Fruit fly (Drosophila melanogaster) whole organism, embryonic: ENCODE results near the gene wge.

ENCODE experiments used
- Atf3 ChIP-seq: fragments of 200-800 bp; sonication (Bioruptor generic); optimal IDR thresholded peaks from 3 replicates; lab custom pipeline; 2016; ENCODE audit warnings: missing biosample characterization, missing genetic modification characterization
- Awh ChIP-seq: fragments of 200-800 bp; sonication (Bioruptor generic); IDR thresholded peaks from 2 replicates; pipeline ENCODE4, ENCODE4 v1.3.6; 2022; ENCODE audit warnings: missing biosample characterization, missing genetic modification characterization
- CG10366 ChIP-seq: fragments of 200-800 bp; sonication (Bioruptor generic); IDR thresholded peaks from 2 replicates; pipeline ENCODE4 v1.3.6; 2022; ENCODE audit warnings: missing biosample characterization, missing genetic modification characterization
- CG12391 ChIP-seq: fragments of 200-800 bp; sonication (Bioruptor generic); optimal IDR thresholded peaks from 3 replicates; lab custom pipeline; 2018; ENCODE audit warnings: missing biosample characterization, mild to moderate bottlenecking, missing genetic modification characterization, moderate library complexity
- CG13287 ChIP-seq: fragments of 200-800 bp; sonication (Bioruptor generic); IDR thresholded peaks from 2 replicates; pipeline ENCODE4 v1.3.6; 2022; ENCODE audit warnings: missing biosample characterization, missing genetic modification characterization; ENCODE audit not compliant: partially characterized antibody
- CG2116 ChIP-seq: fragments of 200-800 bp; sonication (Bioruptor generic); optimal IDR thresholded peaks from 3 replicates; lab custom pipeline; 2018; ENCODE audit warnings: missing biosample characterization, mild to moderate bottlenecking, missing genetic modification characterization
- CG2129 ChIP-seq: fragments of 200-800 bp; sonication (Bioruptor generic); IDR thresholded peaks from 2 replicates; pipeline ENCODE4 v1.3.6; 2022; ENCODE audit warnings: missing biosample characterization, missing genetic modification characterization; ENCODE audit not compliant: partially characterized antibody
- CG2678 ChIP-seq: fragments of 200-800 bp; sonication (Bioruptor generic); optimal IDR thresholded peaks from 3 replicates; lab custom pipeline; 2019; ENCODE audit warnings: missing biosample characterization, mild to moderate bottlenecking, missing genetic modification characterization, moderate library complexity
- CG4617 ChIP-seq: fragments of 200-800 bp; sonication (Bioruptor generic); optimal IDR thresholded peaks from 3 replicates; lab custom pipeline; 2016; ENCODE audit warnings: missing biosample characterization, missing genetic modification characterization, borderline replicate concordance
- CG6175 ChIP-seq: fragments of 200-800 bp; sonication (Bioruptor generic); IDR thresholded peaks from 3 replicates; pipeline ENCODE4 v1.3.6; 2022; ENCODE audit warnings: missing biosample characterization, missing genetic modification characterization
- CG7372 ChIP-seq: fragments of 200-800 bp; sonication (Bioruptor generic); IDR thresholded peaks from 2 replicates; pipeline ENCODE4 v1.3.6; 2022; ENCODE audit warnings: missing biosample characterization, missing genetic modification characterization
- CG7745 ChIP-seq: fragments of 200-800 bp; sonication (Bioruptor generic); optimal IDR thresholded peaks from 2 replicates; lab custom pipeline; 2018; ENCODE audit warnings: missing biosample characterization, mild to moderate bottlenecking, missing genetic modification characterization, moderate library complexity
- CG7963 ChIP-seq: fragments of 200-800 bp; sonication (Bioruptor generic); IDR thresholded peaks from 3 replicates; pipeline ENCODE4 v1.3.6; 2022; ENCODE audit warnings: missing biosample characterization, missing genetic modification characterization; ENCODE audit not compliant: partially characterized antibody
- CG8388 ChIP-seq: fragments of 200-800 bp; sonication (Bioruptor generic); optimal IDR thresholded peaks from 2 replicates; lab custom pipeline; 2019; ENCODE audit warnings: missing biosample characterization, mild to moderate bottlenecking, missing genetic modification characterization, moderate library complexity
- CG8478 ChIP-seq: fragments of >200 bp; optimal IDR thresholded peaks from 2 replicates; lab custom pipeline; 2018
- CG8944 ChIP-seq: fragments of 200-800 bp; sonication (Bioruptor generic); optimal IDR thresholded peaks from 3 replicates; lab custom pipeline; 2016; ENCODE audit warnings: missing biosample characterization, missing genetic modification characterization
- Camta ChIP-seq: fragments of 200-800 bp; sonication (Bioruptor generic); optimal IDR thresholded peaks from 2 replicates; lab custom pipeline; 2016; ENCODE audit warnings: missing biosample characterization, missing genetic modification characterization
- Dfd ChIP-seq, 2 experiments: fragments of >200 bp; optimal IDR thresholded peaks; 2 replicates each; lab custom pipeline; 2017; ENCODE audit warnings: missing biosample characterization in 2 of 2, missing genetic modification characterization in 2 of 2
- Dp ChIP-seq: fragments of 200-800 bp; sonication (Bioruptor generic); optimal IDR thresholded peaks from 2 replicates; lab custom pipeline; 2018; ENCODE audit warnings: missing biosample characterization, mild to moderate bottlenecking, missing genetic modification characterization, moderate library complexity
- GATAe ChIP-seq: fragments of 200-800 bp; sonication (Bioruptor generic); conservative IDR thresholded peaks from 2 replicates; pipeline ENCODE4 v1.3.6; 2022; ENCODE audit warnings: missing biosample characterization, missing genetic modification characterization
- H15 ChIP-seq: fragments of 200-800 bp; sonication (Bioruptor generic); IDR thresholded peaks from 3 replicates; pipeline ENCODE4 v1.3.6; 2022; ENCODE audit warnings: missing biosample characterization, missing genetic modification characterization
- HLH4C ChIP-seq: fragments of 200-800 bp; sonication (Bioruptor generic); IDR thresholded peaks from 3 replicates; pipeline ENCODE4 v1.3.6; 2022; ENCODE audit warnings: missing biosample characterization, missing genetic modification characterization; ENCODE audit not compliant: partially characterized antibody
- HmgD ChIP-seq: fragments of 200-800 bp; sonication (Bioruptor generic); optimal IDR thresholded peaks from 3 replicates; lab custom pipeline; 2016; ENCODE audit warnings: missing biosample characterization, missing genetic modification characterization
- NFAT ChIP-seq: fragments of 200-800 bp; sonication (Bioruptor generic); IDR thresholded peaks from 2 replicates; pipeline ENCODE4 v1.3.6; 2022; ENCODE audit warnings: missing biosample characterization, missing genetic modification characterization
- Sry-δ ChIP-seq: fragments of 200-800 bp; sonication (Bioruptor generic); optimal IDR thresholded peaks from 2 replicates; lab custom pipeline; 2016; ENCODE audit warnings: missing biosample characterization, missing genetic modification characterization
- Ssrp ChIP-seq: fragments of 200-800 bp; sonication (Bioruptor generic); optimal IDR thresholded peaks from 2 replicates; lab custom pipeline; 2018; ENCODE audit warnings: missing biosample characterization, mild to moderate bottlenecking, missing genetic modification characterization, moderate library complexity
- Xbp1 ChIP-seq: fragments of 200-800 bp; sonication (Bioruptor generic); optimal IDR thresholded peaks from 3 replicates; lab custom pipeline; 2016; ENCODE audit warnings: missing biosample characterization, mild to moderate bottlenecking, missing genetic modification characterization
- YL-1 ChIP-seq: fragments of 200-800 bp; sonication (Bioruptor generic); optimal IDR thresholded peaks from 3 replicates; lab custom pipeline; 2017; ENCODE audit warnings: missing biosample characterization, mild to moderate bottlenecking, missing genetic modification characterization
- al ChIP-seq: fragments of 200-800 bp; sonication (Bioruptor generic); IDR thresholded peaks from 2 replicates; pipeline ENCODE4 v1.3.6; 2022; ENCODE audit warnings: missing biosample characterization, missing genetic modification characterization
- aop ChIP-seq: fragments of 200-800 bp; sonication (Bioruptor generic); IDR thresholded peaks from 2 replicates; pipeline ENCODE4 v1.3.6; 2022; ENCODE audit warnings: missing biosample characterization, missing genetic modification characterization
- ara ChIP-seq: fragments of 200-800 bp; sonication (Bioruptor generic); IDR thresholded peaks from 2 replicates; pipeline ENCODE4 v1.3.6; 2022; ENCODE audit warnings: missing biosample characterization, missing genetic modification characterization
- bowl ChIP-seq: fragments of 200-800 bp; sonication (Bioruptor generic); IDR thresholded peaks from 2 replicates; pipeline ENCODE4 v1.3.6; 2022; ENCODE audit warnings: missing biosample characterization, missing genetic modification characterization
- crp ChIP-seq, 2 experiments: fragments of 200-800 bp; sonication (Bioruptor generic); optimal IDR thresholded peaks; 2 replicates in 1 of 2; 3 replicates in 1 of 2; lab custom pipeline; 2017; ENCODE audit warnings: missing biosample characterization in 2 of 2, missing genetic modification characterization in 2 of 2, mild to moderate bottlenecking in 1 of 2, moderate library complexity in 1 of 2
- dan ChIP-seq: fragments of 200-800 bp; sonication (Bioruptor generic); IDR thresholded peaks from 2 replicates; pipeline ENCODE4 v1.3.6; 2022; ENCODE audit warnings: missing biosample characterization, missing genetic modification characterization
- eve ChIP-seq, 2 experiments: fragments of >200 bp; optimal IDR thresholded peaks; 2 replicates each; lab custom pipeline; 2017; ENCODE audit warnings: missing biosample characterization in 2 of 2, missing genetic modification characterization in 2 of 2
- gcm2 ChIP-seq: fragments of 200-800 bp; sonication (Bioruptor generic); optimal IDR thresholded peaks from 2 replicates; lab custom pipeline; 2016; ENCODE audit warnings: missing biosample characterization, missing genetic modification characterization
- gro ChIP-seq: fragments of 200-800 bp; sonication (Bioruptor generic); optimal IDR thresholded peaks from 2 replicates; lab custom pipeline; 2016; ENCODE audit warnings: missing biosample characterization, missing genetic modification characterization
- gt ChIP-seq: fragments of 200-800 bp; sonication (Bioruptor generic); IDR thresholded peaks from 2 replicates; pipeline ENCODE4 v1.3.6; 2022; ENCODE audit warnings: missing biosample characterization, missing genetic modification characterization
- ken ChIP-seq: fragments of 200-800 bp; sonication (Bioruptor generic); IDR thresholded peaks from 3 replicates; pipeline ENCODE4 v1.3.6; 2022; ENCODE audit warnings: missing biosample characterization, missing genetic modification characterization
- lmd ChIP-seq: fragments of 200-800 bp; sonication (Bioruptor generic); IDR thresholded peaks from 2 replicates; pipeline ENCODE4 v1.3.6; 2022; ENCODE audit warnings: missing biosample characterization, missing genetic modification characterization
- mam ChIP-seq: fragments of 200-800 bp; sonication (Bioruptor generic); optimal IDR thresholded peaks from 3 replicates; lab custom pipeline; 2016; ENCODE audit warnings: missing biosample characterization, missing genetic modification characterization
- nerfin-1 ChIP-seq: fragments of 200-800 bp; sonication (Bioruptor generic); optimal IDR thresholded peaks from 3 replicates; lab custom pipeline; 2019; ENCODE audit warnings: missing biosample characterization, mild to moderate bottlenecking, missing genetic modification characterization, moderate library complexity
- oc ChIP-seq: fragments of 200-800 bp; sonication (Bioruptor generic); optimal IDR thresholded peaks from 2 replicates; lab custom pipeline; 2018; ENCODE audit warnings: missing biosample characterization, mild to moderate bottlenecking, missing genetic modification characterization, moderate library complexity
- org-1 ChIP-seq: fragments of 200-800 bp; sonication (Bioruptor generic); optimal IDR thresholded peaks from 2 replicates; lab custom pipeline; 2017; ENCODE audit warnings: missing biosample characterization, missing genetic modification characterization
- slp2 ChIP-seq: fragments of 200-800 bp; sonication (Bioruptor generic); optimal IDR thresholded peaks from 2 replicates; lab custom pipeline; 2016; ENCODE audit warnings: missing biosample characterization, missing genetic modification characterization
- sug ChIP-seq: fragments of 200-800 bp; optimal IDR thresholded peaks from 2 replicates; lab custom pipeline; 2019; ENCODE audit warnings: missing biosample characterization, mild to moderate bottlenecking, missing genetic modification characterization, moderate library complexity
- unpg ChIP-seq: fragments of 200-800 bp; sonication (Bioruptor generic); optimal IDR thresholded peaks from 3 replicates; lab custom pipeline; 2018; ENCODE audit warnings: missing biosample characterization, mild to moderate bottlenecking, missing genetic modification characterization, moderate library complexity
- z ChIP-seq: fragments of 200-800 bp; sonication (Bioruptor generic); IDR thresholded peaks from 3 replicates; pipeline ENCODE4 v1.3.6; 2022; ENCODE audit warnings: missing biosample characterization, missing genetic modification characterization
- zen2 ChIP-seq: fragments of 200-800 bp; sonication (Bioruptor generic); IDR thresholded peaks from 3 replicates; pipeline ENCODE4 v1.3.6; 2022; ENCODE audit warnings: missing biosample characterization, missing genetic modification characterization; ENCODE audit not compliant: partially characterized antibody

The wge gene

dm6 chr3R:22724149-22724973 lies 3.4 kb upstream of the wge start, which contains the start of gene Irp-1A (continued):
- no peak for TF ChIP-seq Dfd (GFP tag; optimal IDR thresholded peaks at IDR 0.05; lab: Kevin White, UChicago)
- peak; percentile 65 for TF ChIP-seq CG10366 (GFP tag; lab: Robert Waterston, UW)
- TF ChIP-seq gcm2 (GFP tag; lab: Kevin White, UChicago), result peak; percentile 3
- no peak for TF ChIP-seq CG7745
- TF ChIP-seq HmgD (GFP tag; lab: Kevin White, UChicago), result no peak
- no peak for TF ChIP-seq z
- TF ChIP-seq Ssrp, result peak; percentile 66
- peak; percentile 43; the same call in 1 of the 2 replicates for TF ChIP-seq al (GFP tag; lab: Robert Waterston, UW)
- peak; percentile 75 for TF ChIP-seq Xbp1 (GFP tag; lab: Kevin White, UChicago)
- peak; percentile 37 for TF ChIP-seq Dp (GFP tag; lab: Kevin White, UChicago)
- peak; percentile 91 for TF ChIP-seq Sry-δ
- TF ChIP-seq NFAT (GFP tag; lab: Robert Waterston, UW), result peak; percentile 64; the same call in 1 of the 2 replicates
- peak; percentile 22 for TF ChIP-seq Camta (GFP tag; lab: Kevin White, UChicago)
- no peak for TF ChIP-seq eve (GFP tag; optimal IDR thresholded peaks at IDR 0.05; lab: Kevin White, UChicago)
- peak; percentile 58 for TF ChIP-seq mam
- peak; percentile 58 for TF ChIP-seq gro (GFP tag; lab: Kevin White, UChicago)
- peak; percentile 66 for TF ChIP-seq nerfin-1 (tag; lab: Kevin White, UChicago)
- TF ChIP-seq dan (GFP tag; lab: Robert Waterston, UW), result no peak
- no peak for TF ChIP-seq Atf3 (GFP tag; lab: Kevin White, UChicago)
- TF ChIP-seq CG4617 (GFP tag; lab: Kevin White, UChicago), result peak; percentile 76
- peak; percentile 65 for TF ChIP-seq CG7963 (GFP tag; lab: Robert Waterston, UW)
- TF ChIP-seq CG8388 (GFP tag; lab: Kevin White, UChicago), result peak; percentile 76
- TF ChIP-seq H15 (GFP tag; lab: Robert Waterston, UW), result peak; percentile 45; the same call in 1 of the 3 replicates
- peak; percentile 71 for TF ChIP-seq Awh (GFP tag; lab: Robert Waterston, UW)
- peak; percentile 89 for TF ChIP-seq CG13287 (GFP tag; lab: Robert Waterston, UW)
- TF ChIP-seq ken, result peak; percentile 56; the same call in 1 of the 3 replicates
- TF ChIP-seq zen2 (GFP tag; lab: Robert Waterston, UW), result peak; percentile 71
- peak; percentile 85 for TF ChIP-seq unpg (GFP tag; lab: Kevin White, UChicago)
- TF ChIP-seq crp (GFP tag; optimal IDR thresholded peaks at IDR 0.05; lab: Kevin White, UChicago), result peak in 1 of 2 experiments; percentile 7
- TF ChIP-seq CG8944, result no peak
- peak; percentile 100 for TF ChIP-seq sug (tag; lab: Kevin White, UChicago)
- TF ChIP-seq CG2678 (tag; lab: Kevin White, UChicago), result peak; percentile 87
- peak; percentile 72 for TF ChIP-seq lmd (GFP tag; lab: Robert Waterston, UW)
- TF ChIP-seq ara (GFP tag; lab: Robert Waterston, UW), result no peak; the same call in 1 of the 2 replicates
- no peak for TF ChIP-seq gt
- TF ChIP-seq CG6175 (GFP tag; lab: Robert Waterston, UW), result no peak
- TF ChIP-seq org-1, result no peak
- TF ChIP-seq CG12391 (tag; lab: Kevin White, UChicago), result peak; percentile 91
- no peak for TF ChIP-seq CG8478 (lab: Kevin White, UChicago)
- peak; percentile 77 for TF ChIP-seq HLH4C (GFP tag; lab: Robert Waterston, UW)
- TF ChIP-seq aop (GFP tag; lab: Robert Waterston, UW), result no peak
- peak; percentile 78 for TF ChIP-seq oc (tag; lab: Kevin White, UChicago)
- TF ChIP-seq YL-1 (GFP tag; lab: Kevin White, UChicago), result peak; percentile 83
- peak; percentile 73 for TF ChIP-seq CG2116 (GFP tag; lab: Kevin White, UChicago)
- TF ChIP-seq CG7372 (GFP tag; lab: Robert Waterston, UW), result peak; percentile 57; the same call in 1 of the 2 replicates
- TF ChIP-seq bowl (GFP tag; lab: Robert Waterston, UW), result 0 out of 2 replicates have a peak, but pooled peaks have one; percentile 23
- TF ChIP-seq GATAe (GFP tag; lab: Robert Waterston, UW), result peak; percentile 35; the same call in 1 of the 2 replicates
- TF ChIP-seq slp2 (GFP tag; lab: Kevin White, UChicago), result no peak
- peak; percentile 71 for TF ChIP-seq CG2129 (GFP tag; lab: Robert Waterston, UW)
